Fruit fly (Drosophila melanogaster): ENCODE results near the gene CG8997.

DNA sequence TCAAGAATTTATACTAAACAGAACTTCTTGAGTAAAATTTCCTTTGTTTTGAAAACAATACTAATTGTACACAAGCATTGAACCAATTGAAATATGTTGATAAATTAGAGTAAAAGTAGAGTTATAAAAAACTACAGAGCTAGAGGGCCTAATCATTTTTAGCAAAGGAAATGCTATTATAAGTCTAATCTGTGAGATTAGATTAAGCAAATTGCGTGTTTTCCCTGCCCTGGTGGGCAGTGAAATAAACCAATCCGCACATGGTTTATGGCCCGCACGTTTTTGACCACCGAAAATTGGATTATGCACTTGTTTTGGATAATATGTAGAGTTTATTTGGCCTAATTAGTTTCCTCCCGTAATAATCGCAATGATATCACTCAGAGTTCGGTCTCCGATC lies 2.6 kb downstream of the CG8997 start:
- TF ChIP-seq cic (GFP tag; optimal IDR thresholded peaks at IDR 0.05) (no peak), CG12768 (GFP tag; optimal IDR thresholded peaks at IDR 0.05) (no peak), toe (GFP tag; optimal IDR thresholded peaks at IDR 0.05) (no peak), cnc (optimal IDR thresholded peaks at IDR 0.05) (no peak), CG1620 (GFP tag; optimal IDR thresholded peaks at IDR 0.05) (no peak)

Data from whole organism, adult.